Worm (Caenorhabditis elegans): ENCODE measurements around the gene Y102F5A.1.
A peak's percentile ranks its signal among the peaks of the same experiment; 100 is the strongest.

The Y102F5A.1 gene

DNA sequence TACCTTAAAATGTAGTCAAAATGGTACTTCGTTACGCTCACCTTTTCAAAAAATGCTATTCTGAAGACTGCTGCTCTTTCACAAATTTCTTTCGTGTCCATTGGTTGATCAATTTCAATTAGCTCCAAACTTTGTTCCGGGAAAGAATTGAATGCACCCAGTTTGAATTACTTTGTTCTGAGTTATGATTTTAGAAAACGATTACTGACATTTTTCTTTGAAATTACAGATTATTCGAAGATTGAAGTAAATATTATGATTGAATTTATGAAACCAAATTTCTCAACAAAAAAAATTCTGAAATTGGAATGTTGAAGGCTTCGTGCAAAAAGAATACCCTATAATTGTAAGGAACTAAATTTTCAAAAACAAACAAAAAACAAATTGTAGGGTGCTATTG, at the start of gene Y102F5A.1:
TSS of gene Y102F5A.1 (minus strand) at position 101 of the 400 bp plus-strand sequence.
- TF ChIP-seq T20F7.1 (GFP tag; optimal IDR thresholded peaks at IDR 0.05) (no peak), nhr-11 (tag; optimal IDR thresholded peaks at IDR 0.05) (no peak), ceh-44 (GFP tag; IDR thresholded peaks at IDR 0.05) (no peak), spr-1 (tag; optimal IDR thresholded peaks at IDR 0.05) (no peak), F10B5.3 (tag; optimal IDR thresholded peaks at IDR 0.05) (no peak), duxl-1 (tag; optimal IDR thresholded peaks at IDR 0.05; ENCODE audit: poor library complexity) (no peak), lsy-2 (tag; optimal IDR thresholded peaks at IDR 0.05) (no peak), egl-43 (GFP tag; IDR thresholded peaks at IDR 0.05) (no peak), nhr-77 (tag; optimal IDR thresholded peaks at IDR 0.05) (no peak), zip-2 (tag; optimal IDR thresholded peaks at IDR 0.05) (no peak), tag-97 (GFP tag; IDR thresholded peaks at IDR 0.05) (no peak), mes-2 (tag; optimal IDR thresholded peaks at IDR 0.05; ENCODE audit: poor library complexity, severe bottlenecking) (no peak), mdt-29 (GFP tag; IDR thresholded peaks at IDR 0.05) (no peak), ceh-28 (tag; optimal IDR thresholded peaks at IDR 0.05) (no peak), ctbp-1 (GFP tag; IDR thresholded peaks at IDR 0.05) (no peak), unc-39 (tag; optimal IDR thresholded peaks at IDR 0.05) (no peak)

DNA sequence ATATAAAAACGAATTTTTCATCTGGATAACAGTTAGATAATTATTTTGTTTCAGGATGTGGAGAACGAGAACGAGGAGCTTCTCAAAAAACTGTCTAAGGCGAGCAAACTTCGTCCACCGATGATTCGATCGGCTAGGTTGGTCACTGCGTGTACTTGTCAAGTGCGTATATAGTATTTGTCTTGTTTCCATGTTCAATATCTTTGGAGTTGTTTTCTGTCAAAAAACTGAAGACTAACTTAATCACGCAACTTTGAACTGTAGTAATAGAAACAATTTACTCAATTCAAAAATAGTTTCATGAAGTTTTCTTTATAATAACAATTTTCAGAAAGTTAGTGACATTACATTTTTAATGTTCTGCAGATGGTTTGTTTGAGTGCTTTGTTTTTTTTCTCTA, 44.5 kb upstream of the Y102F5A.1 start:
- TF ChIP-seq aha-1 (tag) (no peak), unc-62 (GFP tag; optimal IDR thresholded peaks at IDR 0.05 in 1 of 2) (peak in 1 of 2 experiments; percentile 92), unc-62 (tag; optimal IDR thresholded peaks at IDR 0.05) (no peak), dmd-6 (GFP tag; IDR thresholded peaks at IDR 0.05) (no peak)

DNA sequence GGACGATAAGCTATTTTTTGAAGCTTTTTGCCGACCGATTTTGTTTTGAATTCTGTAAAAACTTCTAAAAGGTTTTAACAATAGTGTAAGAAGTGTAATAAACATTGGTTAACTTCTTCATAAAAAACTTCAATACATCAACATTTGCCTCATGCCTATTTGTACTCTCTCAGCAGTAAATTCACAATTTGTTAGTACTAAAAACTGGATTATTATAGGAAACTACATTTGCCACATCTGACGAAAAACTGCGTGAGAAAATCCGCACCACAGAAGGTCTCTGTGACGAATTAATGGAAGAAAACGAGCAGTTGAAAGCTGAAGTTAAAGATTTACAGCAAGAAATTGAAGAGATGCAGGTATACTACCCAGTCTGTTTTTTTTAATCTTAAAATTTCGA, 43.4 kb upstream of the Y102F5A.1 start:
- TF ChIP-seq unc-62 (GFP tag; optimal IDR thresholded peaks at IDR 0.05 in 1 of 2) = peak in 1 of 2 experiments; percentile 21
- TF ChIP-seq unc-62 (tag; optimal IDR thresholded peaks at IDR 0.05) = no peak
- no peak for TF ChIP-seq nhr-48 (tag; optimal IDR thresholded peaks at IDR 0.05)
- peak; percentile 91 for TF ChIP-seq aha-1 (tag)
- TF ChIP-seq F10B5.3 (tag; optimal IDR thresholded peaks at IDR 0.05) = no peak

DNA sequence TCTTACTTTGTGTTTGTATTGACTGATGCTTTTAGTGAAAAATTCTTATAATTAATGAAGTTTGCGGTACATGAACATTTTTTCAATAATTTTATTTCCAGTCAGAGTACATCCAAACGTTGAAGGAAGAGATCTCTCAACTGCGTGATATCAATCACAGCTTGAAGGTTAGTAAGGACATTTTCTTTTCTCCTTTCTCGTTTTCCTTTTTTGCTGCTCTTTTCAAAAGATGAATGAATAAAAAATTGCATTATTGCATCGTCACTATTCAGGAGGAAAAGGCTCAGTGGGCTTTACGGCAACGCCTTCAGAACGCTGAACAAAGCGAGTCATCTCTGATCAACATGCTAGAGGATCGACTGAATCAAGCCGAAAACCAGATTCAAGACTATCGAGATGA, 42.8 kb upstream of the Y102F5A.1 start:
- peak; percentile 61 for TF ChIP-seq fkh-10 (GFP tag; optimal IDR thresholded peaks at IDR 0.05)
- TF ChIP-seq Y75B8A.6 (GFP tag; IDR thresholded peaks at IDR 0.05) = no peak
- TF ChIP-seq lin-39 (tag; optimal IDR thresholded peaks at IDR 0.05) = no peak
- TF ChIP-seq aha-1 (tag) = peak; percentile 14

DNA sequence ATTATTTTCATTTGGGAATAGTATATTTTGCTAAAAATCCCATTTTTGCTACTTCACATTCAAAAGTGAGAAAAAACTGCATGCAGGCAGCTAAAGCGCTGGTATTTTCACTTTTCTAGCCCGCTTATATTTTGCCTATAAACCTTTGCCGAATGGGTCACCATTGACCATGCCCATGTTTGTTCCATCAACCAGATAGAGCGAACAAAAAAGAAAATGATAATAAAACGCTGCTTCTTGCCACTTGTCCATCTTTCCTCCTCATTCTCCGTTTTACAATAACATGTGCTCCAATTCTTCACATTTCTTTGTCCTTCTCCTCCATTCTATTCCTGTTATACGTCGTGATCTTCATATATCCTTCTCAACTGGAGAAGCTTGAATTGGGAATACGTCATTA, 39.6 kb upstream of the Y102F5A.1 start, which contains the start of gene tag-241:
TSS of gene tag-241 (plus strand) at position 301 of the 400 bp plus-strand sequence.
- TF ChIP-seq zip-11 (GFP tag; IDR thresholded peaks at IDR 0.05) = no peak
- no peak for TF ChIP-seq F37D6.2 (tag; optimal IDR thresholded peaks at IDR 0.05)
- no peak for TF ChIP-seq ama-1 (optimal IDR thresholded peaks at IDR 0.05)
- TF ChIP-seq lin-38 (GFP tag; IDR thresholded peaks at IDR 0.05) = no peak
- TF ChIP-seq zfp-2 (tag; optimal IDR thresholded peaks at IDR 0.05) = no peak
- no peak for TF ChIP-seq hmg-1.1 (GFP tag; IDR thresholded peaks at IDR 0.05)
- TF ChIP-seq mdt-29 (GFP tag; IDR thresholded peaks at IDR 0.05) = no peak
- no peak for TF ChIP-seq dmd-8 (GFP tag; IDR thresholded peaks at IDR 0.05)
- no peak for TF ChIP-seq mdl-1 (tag; optimal IDR thresholded peaks at IDR 0.05)
- no peak for TF ChIP-seq ceh-44 (GFP tag; IDR thresholded peaks at IDR 0.05)
- no peak for TF ChIP-seq vab-7 (GFP tag; IDR thresholded peaks at IDR 0.05)
- TF ChIP-seq pqm-1 (tag; optimal IDR thresholded peaks at IDR 0.05) = no peak
- no peak for TF ChIP-seq sdz-12 (GFP tag; optimal IDR thresholded peaks at IDR 0.05)
- TF ChIP-seq F10B5.3 (tag; optimal IDR thresholded peaks at IDR 0.05) = no peak
- TF ChIP-seq lin-39 (tag; optimal IDR thresholded peaks at IDR 0.05) = no peak

Measured in whole organism, L4 larva.